Fruit fly (Drosophila melanogaster) whole organism, embryonic: ENCODE data around the gene Tasp1.

Source experiments
- Abd-B ChIP-seq: fragments of 200-800 bp; sonication (Bioruptor generic); optimal IDR thresholded peaks from 2 replicates; lab custom pipeline; 2018; ENCODE audit warnings: missing biosample characterization, mild to moderate bottlenecking, missing genetic modification characterization, moderate library complexity
- B-H2 ChIP-seq: fragments of 200-800 bp; sonication (Bioruptor generic); optimal IDR thresholded peaks from 2 replicates; lab custom pipeline; 2018; ENCODE audit warnings: missing biosample characterization, mild to moderate bottlenecking, missing genetic modification characterization
- CG10321 ChIP-seq: fragments of 200-800 bp; sonication (Bioruptor generic); IDR thresholded peaks from 2 replicates; pipeline ENCODE4 v1.3.6; 2022; ENCODE audit warnings: missing biosample characterization, missing genetic modification characterization
- CG11093 ChIP-seq: fragments of 200-800 bp; sonication (Bioruptor generic); IDR thresholded peaks from 3 replicates; pipeline ENCODE4 v1.3.6; 2022; ENCODE audit warnings: missing biosample characterization, missing genetic modification characterization
- CG12391 ChIP-seq: fragments of 200-800 bp; sonication (Bioruptor generic); optimal IDR thresholded peaks from 3 replicates; lab custom pipeline; 2018; ENCODE audit warnings: missing biosample characterization, mild to moderate bottlenecking, missing genetic modification characterization, moderate library complexity
- CG13424 ChIP-seq: fragments of 200-800 bp; sonication (Bioruptor generic); optimal IDR thresholded peaks from 2 replicates; lab custom pipeline; 2019; ENCODE audit warnings: missing biosample characterization, mild to moderate bottlenecking, missing genetic modification characterization, moderate library complexity
- CG14965 ChIP-seq: fragments of 200-800 bp; sonication (Bioruptor generic); optimal IDR thresholded peaks from 2 replicates; lab custom pipeline; 2016; ENCODE audit warnings: missing biosample characterization, missing genetic modification characterization, borderline replicate concordance
- CG18476 ChIP-seq: fragments of 200-800 bp; sonication (Bioruptor generic); optimal IDR thresholded peaks from 2 replicates; lab custom pipeline; 2016; ENCODE audit warnings: missing biosample characterization, mild to moderate bottlenecking, missing genetic modification characterization
- CG30431 ChIP-seq: fragments of 200-800 bp; sonication (Bioruptor generic); optimal IDR thresholded peaks from 2 replicates; lab custom pipeline; 2017; ENCODE audit warnings: missing biosample characterization, missing genetic modification characterization
- CG3407 ChIP-seq: fragments of 200-800 bp; sonication (Bioruptor generic); optimal IDR thresholded peaks from 2 replicates; lab custom pipeline; 2018; ENCODE audit warnings: missing biosample characterization, mild to moderate bottlenecking, missing genetic modification characterization
- CG34422 ChIP-seq: fragments of 200-800 bp; sonication (Bioruptor generic); IDR thresholded peaks from 3 replicates; pipeline ENCODE4 v1.3.6; 2022; ENCODE audit warnings: missing biosample characterization, missing genetic modification characterization
- CG43689 ChIP-seq: fragments of 200-800 bp; sonication (Bioruptor generic); IDR thresholded peaks from 2 replicates; pipeline ENCODE4 v1.3.6; 2022; ENCODE audit warnings: missing biosample characterization, missing genetic modification characterization
- CG4820 ChIP-seq: fragments of 200-800 bp; sonication (Bioruptor generic); optimal IDR thresholded peaks from 3 replicates; lab custom pipeline; 2016; ENCODE audit warnings: missing biosample characterization, missing genetic modification characterization
- CG6272 ChIP-seq: fragments of 200-800 bp; sonication (Bioruptor generic); IDR thresholded peaks from 2 replicates; pipeline ENCODE4 v1.3.6; 2022; ENCODE audit warnings: missing biosample characterization, missing genetic modification characterization
- CG6791 ChIP-seq: fragments of 200-800 bp; sonication (Bioruptor generic); IDR thresholded peaks from 3 replicates; pipeline ENCODE4 v1.3.6; 2022; ENCODE audit warnings: missing biosample characterization, missing genetic modification characterization; ENCODE audit not compliant: partially characterized antibody
- CG7786 ChIP-seq: fragments of 200-800 bp; sonication (Bioruptor generic); optimal IDR thresholded peaks from 2 replicates; lab custom pipeline; 2016; ENCODE audit warnings: missing biosample characterization, missing genetic modification characterization
- CHES-1-like ChIP-seq: fragments of 200-800 bp; sonication (Bioruptor generic); optimal IDR thresholded peaks from 2 replicates; lab custom pipeline; 2016; ENCODE audit warnings: missing biosample characterization, missing genetic modification characterization
- Doc2 ChIP-seq: fragments of 200-800 bp; sonication (Bioruptor generic); IDR thresholded peaks from 2 replicates; pipeline ENCODE4 v1.3.6; 2022; ENCODE audit warnings: missing biosample characterization, missing genetic modification characterization
- Drgx ChIP-seq: fragments of 200-800 bp; sonication (Bioruptor generic); IDR thresholded peaks from 2 replicates; pipeline ENCODE4 v1.3.6; 2022; ENCODE audit warnings: missing biosample characterization, missing genetic modification characterization
- ERR ChIP-seq: fragments of 200-800 bp; sonication (Bioruptor generic); optimal IDR thresholded peaks from 2 replicates; lab custom pipeline; 2016; ENCODE audit warnings: missing biosample characterization, missing genetic modification characterization
- Gug ChIP-seq: fragments of 200-800 bp; sonication (Bioruptor generic); IDR thresholded peaks from 4 replicates; pipeline ENCODE4 v1.3.6; 2022; ENCODE audit warnings: missing biosample characterization, missing genetic modification characterization
- Hand ChIP-seq: fragments of 200-800 bp; sonication (Bioruptor generic); optimal IDR thresholded peaks from 2 replicates; lab custom pipeline; 2017; ENCODE audit warnings: mild to moderate bottlenecking, missing biosample characterization, missing genetic modification reagents, missing genetic modification characterization
- Lim3 ChIP-seq: fragments of 200-800 bp; sonication (Bioruptor generic); IDR thresholded peaks from 2 replicates; pipeline ENCODE4 v1.3.6; 2022; ENCODE audit warnings: missing biosample characterization, missing genetic modification characterization
- Med ChIP-seq: fragments of 200-800 bp; sonication (Bioruptor generic); peaks from one replicate; lab custom pipeline; 2016; ENCODE audit warnings: missing biosample characterization, missing genetic modification characterization, mild to moderate bottlenecking, inconsistent platforms, moderate library complexity
- Nf-YC ChIP-seq: fragments of 200-800 bp; optimal IDR thresholded peaks from 3 replicates; lab custom pipeline; 2019; ENCODE audit warnings: missing biosample characterization, mild to moderate bottlenecking, missing genetic modification characterization, moderate library complexity
- Oli ChIP-seq: fragments of 200-800 bp; sonication (Bioruptor generic); optimal IDR thresholded peaks from 2 replicates; lab custom pipeline; 2018; ENCODE audit warnings: missing biosample characterization, mild to moderate bottlenecking, missing genetic modification characterization, moderate library complexity
- Tbp ChIP-seq: fragments of >200 bp; optimal IDR thresholded peaks from 2 replicates; lab custom pipeline; 2018; ENCODE audit warnings: missing biosample characterization, missing genetic modification characterization
- ap ChIP-seq: fragments of 200-800 bp; sonication (Bioruptor generic); IDR thresholded peaks from 2 replicates; pipeline ENCODE4 v1.3.6; 2022; ENCODE audit warnings: missing biosample characterization, missing genetic modification characterization
- bsh ChIP-seq, 2 experiments: fragments of 200-800 bp; sonication (Bioruptor generic); optimal IDR thresholded peaks; 2 replicates each; lab custom pipeline; 2017 to 2018; ENCODE audit warnings: mild to moderate bottlenecking in 2 of 2, missing biosample characterization in 2 of 2, missing genetic modification characterization in 2 of 2, moderate library complexity in 1 of 2
- cas ChIP-seq: fragments of 200-800 bp; sonication (Bioruptor generic); IDR thresholded peaks from 2 replicates; pipeline ENCODE4 v1.3.6; 2022; ENCODE audit warnings: missing biosample characterization, missing genetic modification characterization
- caup ChIP-seq: fragments of 200-800 bp; sonication (Bioruptor generic); optimal IDR thresholded peaks from 3 replicates; lab custom pipeline; 2017; ENCODE audit warnings: missing biosample characterization, mild to moderate bottlenecking, missing genetic modification characterization, moderate library complexity; ENCODE audit not compliant: severe bottlenecking
- cg ChIP-seq: fragments of 200-800 bp; sonication (Bioruptor generic); optimal IDR thresholded peaks from 3 replicates; lab custom pipeline; 2019; ENCODE audit warnings: missing biosample characterization, mild to moderate bottlenecking, missing genetic modification characterization, moderate library complexity
- ci ChIP-seq: fragments of 200-800 bp; sonication (Bioruptor generic); IDR thresholded peaks from 3 replicates; pipeline ENCODE4 v1.3.6; 2022; ENCODE audit warnings: missing biosample characterization, missing genetic modification characterization
- en ChIP-seq: fragments of 200-800 bp; sonication (Bioruptor generic); optimal IDR thresholded peaks from 2 replicates; lab custom pipeline; 2016; ENCODE audit warnings: missing biosample characterization, missing genetic modification characterization
- exex ChIP-seq: fragments of 200-800 bp; sonication (Bioruptor generic); optimal IDR thresholded peaks from 4 replicates; lab custom pipeline; 2018; ENCODE audit warnings: missing biosample characterization, mild to moderate bottlenecking, missing genetic modification characterization, moderate library complexity
- fd102C ChIP-seq: fragments of 200-800 bp; sonication (Bioruptor generic); optimal IDR thresholded peaks from 2 replicates; lab custom pipeline; 2018; ENCODE audit warnings: missing biosample characterization, mild to moderate bottlenecking, missing genetic modification characterization, moderate library complexity
- fd96Cb ChIP-seq: fragments of 200-800 bp; sonication (Bioruptor generic); optimal IDR thresholded peaks from 2 replicates; lab custom pipeline; 2018; ENCODE audit warnings: missing biosample characterization, mild to moderate bottlenecking, missing genetic modification characterization, moderate library complexity
- gro ChIP-seq: fragments of 200-800 bp; sonication (Bioruptor generic); optimal IDR thresholded peaks from 2 replicates; lab custom pipeline; 2016; ENCODE audit warnings: missing biosample characterization, missing genetic modification characterization
- hkb ChIP-seq, 2 experiments: fragments of 200-800 bp in 1 of 2; fragments of >200 bp in 1 of 2; sonication (Bioruptor generic) in 1 of 2; IDR thresholded peaks in 1 of 2; optimal IDR thresholded peaks in 1 of 2; 2 replicates each; pipeline versions ENCODE4 v1.3.6 to Lab custom; 2017 to 2022; ENCODE audit warnings: missing biosample characterization in 1 of 2, missing genetic modification characterization in 1 of 2
- knrl ChIP-seq: fragments of 200-800 bp; sonication (Bioruptor generic); IDR thresholded peaks from 3 replicates; pipeline ENCODE4 v1.3.6; 2022; ENCODE audit warnings: missing biosample characterization, missing genetic modification characterization; ENCODE audit not compliant: partially characterized antibody
- nerfin-2 ChIP-seq: fragments of 200-800 bp; sonication (Bioruptor generic); IDR thresholded peaks from 2 replicates; pipeline ENCODE4 v1.3.6; 2022; ENCODE audit warnings: missing biosample characterization, missing genetic modification characterization; ENCODE audit not compliant: partially characterized antibody
- pan ChIP-seq, 4 experiments: fragments of >200 bp in 3 of 4; fragments of 200-800 bp in 1 of 4; sonication (Bioruptor generic) in 1 of 4; optimal IDR thresholded peaks in 3 of 4; IDR thresholded peaks in 1 of 4; 2 replicates each; pipeline versions ENCODE4 v1.3.6 to Lab custom; 2017 to 2022; ENCODE audit warnings: missing biosample characterization in 2 of 4, missing genetic modification characterization in 2 of 4, mixed read lengths in 1 of 4
- sc ChIP-seq, 3 experiments: fragments of >200 bp in 2 of 3; fragments of 200-800 bp in 1 of 3; sonication (Bioruptor generic) in 1 of 3; optimal IDR thresholded peaks; 2 replicates in 2 of 3; 3 replicates in 1 of 3; lab custom pipeline; 2017; ENCODE audit warnings: mild to moderate bottlenecking in 1 of 3, missing biosample characterization in 1 of 3, missing genetic modification characterization in 1 of 3, missing genetic modification reagents in 1 of 3
- sens-2 ChIP-seq: fragments of 200-800 bp; sonication (Bioruptor generic); IDR thresholded peaks from 2 replicates; pipeline ENCODE4 v1.3.6; 2022; ENCODE audit warnings: missing biosample characterization, missing genetic modification characterization
- slou ChIP-seq: fragments of 200-800 bp; sonication (Bioruptor generic); optimal IDR thresholded peaks from 3 replicates; lab custom pipeline; 2016; ENCODE audit warnings: missing biosample characterization, missing genetic modification characterization
- usp ChIP-seq: fragments of >200 bp; optimal IDR thresholded peaks from 2 replicates; lab custom pipeline; 2017; ENCODE audit warnings: missing biosample characterization, missing genetic modification characterization
- vnd ChIP-seq: fragments of 200-800 bp; sonication (Bioruptor generic); IDR thresholded peaks from 3 replicates; pipeline ENCODE4 v1.3.6; 2022; ENCODE audit warnings: missing biosample characterization, missing genetic modification characterization; ENCODE audit not compliant: partially characterized antibody

The Tasp1 gene

DNA sequence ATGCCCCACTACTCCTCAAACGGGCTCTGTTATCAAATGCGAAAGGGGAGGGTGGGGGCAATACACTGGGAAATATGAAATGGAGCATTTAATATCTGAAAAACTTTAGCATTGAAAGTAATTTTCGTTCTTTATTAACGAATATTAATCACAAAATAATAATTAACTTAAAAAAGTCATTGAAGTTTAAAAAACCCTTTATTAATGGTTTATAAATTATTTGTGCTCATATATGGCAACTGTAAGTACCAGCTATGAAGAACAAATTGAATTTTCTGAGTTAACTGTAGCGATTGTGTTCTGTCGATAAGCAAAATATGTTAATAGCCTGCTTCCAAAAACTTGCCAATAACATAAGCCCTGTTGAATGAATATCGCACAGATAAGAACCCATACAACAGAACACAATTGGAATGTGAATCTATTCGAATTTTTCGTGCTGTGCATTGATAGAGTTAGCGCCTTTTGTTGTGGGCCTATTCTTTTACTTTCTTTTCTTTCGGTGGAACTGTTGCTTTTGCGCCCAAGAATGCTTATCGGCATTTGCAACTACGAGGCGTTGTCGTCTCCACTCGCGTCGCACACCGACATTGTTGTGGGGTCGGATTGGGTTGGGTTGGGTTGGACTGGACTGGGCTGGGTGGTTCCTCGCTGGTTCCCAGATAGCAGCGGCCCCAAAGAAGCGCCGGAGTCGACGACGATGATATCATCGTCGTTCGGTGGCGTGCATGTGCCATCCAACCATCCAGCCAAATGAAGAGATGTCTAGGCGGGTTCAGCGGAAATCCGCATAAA is 26.3 kb downstream of the Tasp1 start (continued):
- no peak for TF ChIP-seq vnd
- TF ChIP-seq ERR (GFP tag; lab: Kevin White, UChicago) = no peak
- TF ChIP-seq ci (GFP tag; lab: Robert Waterston, UW) = no peak
- no peak for TF ChIP-seq Doc2 (GFP tag; lab: Robert Waterston, UW)
- TF ChIP-seq gro (GFP tag; lab: Kevin White, UChicago) = no peak
- peak; percentile 13 for TF ChIP-seq caup (GFP tag; lab: Kevin White, UChicago)
- no peak for TF ChIP-seq CG3407
- peak; percentile 29 for TF ChIP-seq CG4820
- no peak for TF ChIP-seq Nf-YC (tag; lab: Kevin White, UChicago)
- no peak for TF ChIP-seq en (GFP tag; lab: Kevin White, UChicago)
- no peak for TF ChIP-seq usp (GFP tag; lab: Kevin White, UChicago)
- TF ChIP-seq knrl (GFP tag; lab: Robert Waterston, UW) = no peak
- TF ChIP-seq bsh (GFP tag; optimal IDR thresholded peaks at IDR 0.05; lab: Kevin White, UChicago) = peak in 1 of 2 experiments; percentile 51
- no peak for TF ChIP-seq cas (GFP tag; lab: Robert Waterston, UW)
- TF ChIP-seq Tbp (GFP tag; lab: Kevin White, UChicago) = no peak
- TF ChIP-seq sens-2 = no peak
- no peak for TF ChIP-seq CG7786 (GFP tag; lab: Kevin White, UChicago)
- no peak for TF ChIP-seq CG10321 (GFP tag; lab: Robert Waterston, UW)
- 0 out of 2 replicates have a peak, but pooled peaks have one; percentile 16 for TF ChIP-seq Drgx (GFP tag; lab: Robert Waterston, UW)
- no peak for TF ChIP-seq Hand
- no peak for TF ChIP-seq slou (GFP tag; lab: Kevin White, UChicago)
- no peak for TF ChIP-seq Lim3 (GFP tag; lab: Robert Waterston, UW)
- TF ChIP-seq Abd-B (GFP tag; lab: Kevin White, UChicago) = no peak
- no peak for TF ChIP-seq ap (GFP tag; lab: Robert Waterston, UW)
- no peak for TF ChIP-seq nerfin-2
- no peak for TF ChIP-seq B-H2 (GFP tag; lab: Kevin White, UChicago)
- no peak for TF ChIP-seq fd96Cb (tag; lab: Kevin White, UChicago)
- peak; percentile 21 for TF ChIP-seq CG18476
- no peak for TF ChIP-seq fd102C
- no peak for TF ChIP-seq Oli (tag; lab: Kevin White, UChicago)
- TF ChIP-seq CG13424 (tag; lab: Kevin White, UChicago) = peak; percentile 56
- TF ChIP-seq hkb (optimal IDR thresholded peaks at IDR 0.05; lab: Kevin White, UChicago) = no peak
- 0 out of 2 replicates have a peak, but pooled peaks have one; percentile 11 for TF ChIP-seq hkb (GFP tag; IDR thresholded peaks at IDR 0.05; lab: Robert Waterston, UW)
- TF ChIP-seq CG34422 (GFP tag; lab: Robert Waterston, UW) = no peak
- no peak for TF ChIP-seq CG43689 (GFP tag; lab: Robert Waterston, UW)
- no peak for TF ChIP-seq pan (optimal IDR thresholded peaks at IDR 0.05; lab: Kevin White, UChicago)
- no peak for TF ChIP-seq pan (GFP tag; optimal IDR thresholded peaks at IDR 0.05 in 1 of 2, IDR thresholded peaks at IDR 0.05 in 1 of 2)
- TF ChIP-seq CHES-1-like (GFP tag; lab: Kevin White, UChicago) = peak; percentile 14
- peak; percentile 19 for TF ChIP-seq Med (GFP tag; lab: Kevin White, UChicago)
- no peak for TF ChIP-seq CG11093
- no peak for TF ChIP-seq cg (GFP tag; lab: Kevin White, UChicago)
- no peak for TF ChIP-seq CG14965 (GFP tag; lab: Kevin White, UChicago)
- TF ChIP-seq CG6791 (GFP tag; lab: Robert Waterston, UW) = no peak
- TF ChIP-seq sc (optimal IDR thresholded peaks at IDR 0.05; lab: Kevin White, UChicago) = no peak
- TF ChIP-seq sc (GFP tag; optimal IDR thresholded peaks at IDR 0.05; lab: Kevin White, UChicago) = peak; percentile 66
- no peak for TF ChIP-seq CG6272 (GFP tag; lab: Robert Waterston, UW)
- TF ChIP-seq CG12391 (tag; lab: Kevin White, UChicago) = peak; percentile 57
- TF ChIP-seq Gug (GFP tag; lab: Robert Waterston, UW) = no peak
- no peak for TF ChIP-seq exex (tag; lab: Kevin White, UChicago)
- TF ChIP-seq CG30431 (GFP tag; lab: Kevin White, UChicago) = peak; percentile 1
